Worm (Caenorhabditis elegans) whole organism, midembryonic: ENCODE measurements around the gene chil-17.

Experiments
- T22C8.4 ChIP-seq: fragments of 200-800 bp; sonication (Bioruptor generic); IDR thresholded peaks from 2 replicates; pipeline ENCODE4 v1.3.6; 2022; ENCODE audit warnings: missing genetic modification characterization, missing compliant biosample characterization
- cog-1 ChIP-seq: sonication (generic microtip); optimal IDR thresholded peaks from 2 replicates; lab custom pipeline; 2016; ENCODE audit warnings: missing genetic modification characterization, missing compliant biosample characterization
- flt-1 ChIP-seq: fragments of 200-800 bp; sonication (Bioruptor generic); IDR thresholded peaks from 2 replicates; pipeline ENCODE4 v1.3.6; 2022; ENCODE audit warnings: missing genetic modification characterization, missing compliant biosample characterization
- klf-2 ChIP-seq: fragments of 200-800 bp; sonication (Bioruptor generic); conservative IDR thresholded peaks from 2 replicates; pipeline ENCODE4 v1.3.6; 2022; ENCODE audit warnings: missing genetic modification reagents, missing genetic modification characterization, missing compliant biosample characterization
- med-1 ChIP-seq: sonication (generic microtip); optimal IDR thresholded peaks from 2 replicates; lab custom pipeline; 2017; ENCODE audit warnings: missing genetic modification characterization, mild to moderate bottlenecking, missing compliant biosample characterization, antibody characterized with exemption, missing genetic modification reagents; ENCODE audit not compliant: insufficient read depth
- ref-1 ChIP-seq: fragments of 200-800 bp; sonication (Bioruptor generic); conservative IDR thresholded peaks from 2 replicates; pipeline ENCODE4 v1.3.6; 2022; ENCODE audit warnings: missing genetic modification reagents, missing genetic modification characterization, missing compliant biosample characterization
- tab-1 ChIP-seq: fragments of 200-800 bp; sonication (Bioruptor generic); IDR thresholded peaks from 2 replicates; pipeline ENCODE4 v1.3.6; 2022; ENCODE audit warnings: missing genetic modification characterization, missing compliant biosample characterization
- ztf-23 ChIP-seq: fragments of 200-800 bp; sonication (Bioruptor generic); IDR thresholded peaks from 2 replicates; pipeline ENCODE4 v1.3.6; 2022; ENCODE audit warnings: missing genetic modification reagents, missing genetic modification characterization, missing compliant biosample characterization
- ztf-29 ChIP-seq: fragments of 200-800 bp; sonication (Bioruptor generic); IDR thresholded peaks from 2 replicates; pipeline ENCODE4 v1.3.6; 2022; ENCODE audit warnings: missing genetic modification reagents, missing genetic modification characterization, missing compliant biosample characterization

chil-17 gene

DNA sequence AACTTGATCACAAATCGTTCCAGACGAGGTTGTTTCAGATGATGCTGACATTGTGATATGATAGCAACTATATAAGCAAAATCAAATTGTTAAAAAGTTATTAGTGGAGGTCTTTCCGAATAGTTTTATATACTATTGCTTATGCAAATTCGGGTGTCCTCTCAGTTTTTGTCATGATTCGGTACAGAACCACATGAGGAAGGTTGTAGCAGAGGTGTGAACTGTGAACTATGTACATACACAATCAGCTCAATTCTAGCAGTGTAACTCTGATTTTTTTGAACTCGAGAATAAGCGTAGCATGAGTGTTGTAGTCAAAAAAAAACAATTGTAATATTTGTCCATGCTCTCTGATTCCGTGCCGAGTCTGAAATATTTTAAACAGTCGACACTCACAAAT is 36.9 kb downstream of the chil-17 start, which contains the start of gene Y51B9A.6:
Y51B9A.6 (minus strand) TSS at position 101 of the 400 bp plus-strand sequence.
- TF ChIP-seq cog-1 (tag; lab: Kevin White, UChicago), result no peak
- no peak for TF ChIP-seq ztf-29 (GFP tag; lab: Robert Waterston, UW)
- no peak for TF ChIP-seq flt-1 (GFP tag; lab: Robert Waterston, UW)
- TF ChIP-seq tab-1 (GFP tag; lab: Robert Waterston, UW), result no peak
- TF ChIP-seq ref-1 (GFP tag; lab: Robert Waterston, UW), result no peak
- no peak for TF ChIP-seq ztf-23 (GFP tag; lab: Robert Waterston, UW)
- no peak for TF ChIP-seq med-1 (GFP tag; lab: Kevin White, UChicago)
- no peak for TF ChIP-seq T22C8.4 (GFP tag; lab: Robert Waterston, UW)
- no peak for TF ChIP-seq klf-2 (GFP tag; lab: Robert Waterston, UW)

DNA sequence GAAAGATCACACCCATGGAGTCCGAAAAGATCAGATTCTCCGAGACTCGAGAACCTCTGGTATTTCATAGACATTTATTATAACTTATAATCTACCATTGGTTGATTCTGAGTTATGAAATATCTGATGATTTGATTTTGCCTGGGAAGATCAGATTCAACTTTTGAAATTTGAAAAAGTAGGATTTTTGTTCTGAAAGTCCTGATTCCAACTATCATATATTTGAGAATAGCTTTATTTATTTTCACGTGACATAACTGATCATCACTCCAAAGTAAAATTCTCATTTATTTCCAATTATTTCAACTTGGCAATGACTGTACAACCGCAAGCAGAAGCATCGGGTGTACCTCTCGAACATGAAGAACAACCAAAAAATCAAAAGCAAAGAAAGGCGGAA is 40.2 kb downstream of the chil-17 start, which contains the start of gene Y51B9A.7:
Y51B9A.7 (plus strand) TSS at position 301 of the 400 bp plus-strand sequence.
- TF ChIP-seq tab-1 (GFP tag; lab: Robert Waterston, UW) (no peak), ztf-29 (GFP tag; lab: Robert Waterston, UW) (no peak), T22C8.4 (GFP tag; lab: Robert Waterston, UW) (no peak), ref-1 (GFP tag; lab: Robert Waterston, UW) (no peak), ztf-23 (GFP tag; lab: Robert Waterston, UW) (no peak), klf-2 (GFP tag; lab: Robert Waterston, UW) (no peak), med-1 (GFP tag; lab: Kevin White, UChicago) (no peak), flt-1 (GFP tag; lab: Robert Waterston, UW) (no peak), cog-1 (tag; lab: Kevin White, UChicago) (no peak)

- TF ChIP-seq cog-1 (tag; lab: Kevin White, UChicago) (no peak), flt-1 (GFP tag; lab: Robert Waterston, UW) (no peak), med-1 (GFP tag; lab: Kevin White, UChicago) (no peak), ztf-29 (GFP tag; lab: Robert Waterston, UW) (no peak), klf-2 (GFP tag; lab: Robert Waterston, UW) (no peak), ref-1 (GFP tag; lab: Robert Waterston, UW) (no peak), ztf-23 (GFP tag; lab: Robert Waterston, UW) (no peak), tab-1 (GFP tag; lab: Robert Waterston, UW) (no peak), T22C8.4 (GFP tag; lab: Robert Waterston, UW) (no peak)
Measured at ce11 chrII:9398370-9398901, 41.5 kb downstream of the chil-17 start, which contains the start of the genes Y51B9A.14 and Y51B9A.8. Y51B9A.14 (minus strand) TSS chrII:9398470. Y51B9A.8 (plus strand) TSS chrII:9398851.

DNA sequence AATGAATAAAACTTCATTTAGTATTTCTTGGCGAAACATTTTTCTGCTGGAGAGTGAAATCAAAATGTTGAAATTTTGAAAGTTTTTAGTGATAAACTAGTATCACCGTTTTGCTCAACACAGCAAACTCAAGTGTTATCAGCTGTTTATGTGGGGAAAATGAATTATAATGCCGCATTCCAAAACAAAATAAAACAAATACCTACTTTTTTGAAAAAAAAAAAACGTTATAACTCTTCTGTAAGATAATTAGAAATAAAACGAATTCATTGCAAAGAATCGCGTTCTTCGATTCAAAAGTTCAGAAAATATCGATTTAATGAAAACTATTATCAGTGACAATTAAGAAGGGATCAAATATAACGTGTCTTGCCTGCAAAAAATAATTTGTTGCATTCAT is 42.5 kb downstream of the chil-17 start, which contains the start of gene Y51B9A.9:
Y51B9A.9 (minus strand) TSS at position 101 of the 400 bp plus-strand sequence.
- no peak for TF ChIP-seq flt-1 (GFP tag; lab: Robert Waterston, UW)
- no peak for TF ChIP-seq ref-1 (GFP tag; lab: Robert Waterston, UW)
- no peak for TF ChIP-seq T22C8.4 (GFP tag; lab: Robert Waterston, UW)
- no peak for TF ChIP-seq klf-2 (GFP tag; lab: Robert Waterston, UW)
- TF ChIP-seq med-1 (GFP tag; lab: Kevin White, UChicago), result no peak
- TF ChIP-seq ztf-23 (GFP tag; lab: Robert Waterston, UW), result no peak
- no peak for TF ChIP-seq ztf-29 (GFP tag; lab: Robert Waterston, UW)
- TF ChIP-seq cog-1 (tag; lab: Kevin White, UChicago), result no peak
- TF ChIP-seq tab-1 (GFP tag; lab: Robert Waterston, UW), result no peak

DNA sequence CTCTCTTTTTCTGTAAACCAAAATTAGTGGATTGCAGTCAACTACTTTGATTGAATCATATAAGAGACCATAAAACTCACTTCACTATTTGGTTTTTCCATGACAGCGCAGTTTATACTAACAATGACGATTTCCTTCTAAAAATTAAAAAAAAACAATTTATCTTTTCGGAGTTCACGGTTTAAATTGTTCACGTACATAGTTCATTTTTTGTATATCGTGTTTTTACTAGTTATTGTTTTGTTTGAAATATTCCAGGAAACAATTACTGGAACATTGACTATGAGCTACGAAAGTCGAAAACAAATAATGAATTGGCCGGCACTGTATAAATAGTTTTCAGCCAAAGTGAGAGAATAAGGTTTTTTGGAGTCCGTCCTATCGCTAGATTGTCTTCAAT is 47.2 kb downstream of the chil-17 start, which contains the start of gene lido-17:
lido-17 (minus strand) TSS at position 101 of the 400 bp plus-strand sequence.
- TF ChIP-seq ztf-23 (GFP tag; lab: Robert Waterston, UW) (no peak), T22C8.4 (GFP tag; lab: Robert Waterston, UW) (no peak), med-1 (GFP tag; lab: Kevin White, UChicago) (no peak), ztf-29 (GFP tag; lab: Robert Waterston, UW) (no peak), flt-1 (GFP tag; lab: Robert Waterston, UW) (no peak), cog-1 (tag; lab: Kevin White, UChicago) (no peak), ref-1 (GFP tag; lab: Robert Waterston, UW) (no peak), tab-1 (GFP tag; lab: Robert Waterston, UW) (no peak), klf-2 (GFP tag; lab: Robert Waterston, UW) (no peak)
